Worm (Caenorhabditis elegans) whole organism, late embryonic: ENCODE results near the gene asns-2.
A peak's percentile ranks its signal among the peaks of the same experiment; 100 is the strongest.

Experiments
- C08G9.2 ChIP-seq: sonication (generic microtip); optimal IDR thresholded peaks from 2 replicates; lab custom pipeline; 2016; ENCODE audit warnings: mild to moderate bottlenecking, missing genetic modification characterization, moderate library complexity, missing compliant biosample characterization
- F13H6.1 ChIP-seq: sonication (generic microtip); optimal IDR thresholded peaks from 2 replicates; lab custom pipeline; 2016; ENCODE audit warnings: missing genetic modification characterization, missing compliant biosample characterization
- K02D7.2 ChIP-seq: sonication (generic microtip); optimal IDR thresholded peaks from 2 replicates; lab custom pipeline; 2017; ENCODE audit warnings: mild to moderate bottlenecking, missing genetic modification characterization, missing compliant biosample characterization
- K09A11.1 ChIP-seq: sonication (generic microtip); optimal IDR thresholded peaks from 2 replicates; lab custom pipeline; 2017; ENCODE audit warnings: antibody characterized with exemption, mild to moderate bottlenecking, missing genetic modification characterization, missing compliant biosample characterization; ENCODE audit not compliant: insufficient read depth
- T23F11.4 ChIP-seq: fragments of 200-800 bp; sonication (Bioruptor generic); optimal IDR thresholded peaks from 2 replicates; lab custom pipeline; 2018; ENCODE audit warnings: mild to moderate bottlenecking, missing genetic modification characterization, missing compliant biosample characterization
- Y22D7AL.16 ChIP-seq: sonication (generic microtip); optimal IDR thresholded peaks from 2 replicates; lab custom pipeline; 2016; ENCODE audit warnings: missing genetic modification characterization, missing compliant biosample characterization
- ahr-1 ChIP-seq: sonication (generic microtip); optimal IDR thresholded peaks from 2 replicates; lab custom pipeline; 2016; ENCODE audit warnings: missing genetic modification characterization, missing compliant biosample characterization
- ceh-14 ChIP-seq: sonication (generic microtip); optimal IDR thresholded peaks from 2 replicates; lab custom pipeline; 2016; ENCODE audit warnings: missing genotype, missing genetic modification characterization, missing compliant biosample characterization
- ceh-22 ChIP-seq: sonication (generic microtip); optimal IDR thresholded peaks from 2 replicates; lab custom pipeline; 2017; ENCODE audit warnings: missing biosample characterization, missing genetic modification characterization
- ceh-30 ChIP-seq: fragments of 150-350 bp; optimal IDR thresholded peaks from 2 replicates; lab custom pipeline; 2014; ENCODE audit warnings: missing biosample characterization, missing genetic modification characterization
- ceh-48 ChIP-seq: sonication (generic microtip); optimal IDR thresholded peaks from 2 replicates; lab custom pipeline; 2016; ENCODE audit warnings: missing genetic modification characterization, inconsistent platforms, missing compliant biosample characterization
- ceh-9 ChIP-seq: sonication (generic microtip); optimal IDR thresholded peaks from 2 replicates; lab custom pipeline; 2016; ENCODE audit warnings: mild to moderate bottlenecking, missing genetic modification characterization, inconsistent platforms, missing compliant biosample characterization
- elt-2 ChIP-seq: sonication (generic microtip); optimal IDR thresholded peaks from 2 replicates; lab custom pipeline; 2016; ENCODE audit warnings: missing genetic modification reagents, missing genetic modification characterization, missing compliant biosample characterization
- fax-1 ChIP-seq: sonication (generic microtip); optimal IDR thresholded peaks from 2 replicates; lab custom pipeline; 2016; ENCODE audit warnings: missing genotype, missing genetic modification characterization, missing compliant biosample characterization
- gmeb-2 ChIP-seq: sonication (generic microtip); optimal IDR thresholded peaks from 2 replicates; lab custom pipeline; 2016; ENCODE audit warnings: missing genetic modification characterization, inconsistent platforms, missing compliant biosample characterization
- hlh-13 ChIP-seq: fragments of 200-800 bp; sonication (Bioruptor generic); optimal IDR thresholded peaks from 2 replicates; lab custom pipeline; 2018; ENCODE audit warnings: mild to moderate bottlenecking, missing genetic modification characterization, missing compliant biosample characterization
- hlh-15 ChIP-seq: sonication (generic microtip); optimal IDR thresholded peaks from 2 replicates; lab custom pipeline; 2016; ENCODE audit warnings: missing genetic modification characterization, missing compliant biosample characterization
- hlh-6 ChIP-seq: sonication (generic microtip); optimal IDR thresholded peaks from 2 replicates; lab custom pipeline; 2016; ENCODE audit warnings: missing genotype, missing genetic modification characterization, missing compliant biosample characterization
- madf-2 ChIP-seq: sonication (generic microtip); optimal IDR thresholded peaks from 2 replicates; lab custom pipeline; 2017; ENCODE audit warnings: missing genetic modification characterization, missing compliant biosample characterization
- nhr-232 ChIP-seq: sonication (generic microtip); optimal IDR thresholded peaks from 2 replicates; lab custom pipeline; 2016; ENCODE audit warnings: missing genetic modification characterization, missing compliant biosample characterization
- npax-4 ChIP-seq: sonication (generic microtip); optimal IDR thresholded peaks from 2 replicates; lab custom pipeline; 2016; ENCODE audit warnings: missing genetic modification characterization, missing compliant biosample characterization
- odd-2 ChIP-seq: sonication (generic microtip); optimal IDR thresholded peaks from 2 replicates; lab custom pipeline; 2017; ENCODE audit warnings: antibody characterized with exemption, mild to moderate bottlenecking, missing genetic modification characterization, missing compliant biosample characterization
- pag-3 ChIP-seq: sonication (generic microtip); optimal IDR thresholded peaks from 2 replicates; lab custom pipeline; 2016; ENCODE audit warnings: missing compliant biosample characterization, missing genetic modification characterization, borderline replicate concordance
- pat-9 ChIP-seq: fragments of 200-800 bp; sonication (Bioruptor generic); optimal IDR thresholded peaks from 2 replicates; lab custom pipeline; 2018; ENCODE audit warnings: mild to moderate bottlenecking, missing genetic modification characterization, moderate library complexity, missing compliant biosample characterization
- pros-1 ChIP-seq: fragments of 150-350 bp; optimal IDR thresholded peaks from 2 replicates; lab custom pipeline; 2014; ENCODE audit warnings: missing biosample characterization, missing genetic modification reagents, missing genetic modification characterization
- ref-2 ChIP-seq: sonication (generic microtip); optimal IDR thresholded peaks from 2 replicates; lab custom pipeline; 2016; ENCODE audit warnings: missing genetic modification characterization, missing compliant biosample characterization
- rnt-1 ChIP-seq: sonication (generic microtip); optimal IDR thresholded peaks from 2 replicates; lab custom pipeline; 2016; ENCODE audit warnings: missing genetic modification characterization, missing compliant biosample characterization
- sdc-2 ChIP-seq: sonication (generic microtip); optimal IDR thresholded peaks from 2 replicates; lab custom pipeline; 2016; ENCODE audit warnings: missing genotype, missing genetic modification characterization, missing compliant biosample characterization
- syd-9 ChIP-seq: sonication (generic microtip); optimal IDR thresholded peaks from 2 replicates; lab custom pipeline; 2016; ENCODE audit warnings: mild to moderate bottlenecking, missing genetic modification characterization, moderate library complexity, missing compliant biosample characterization
- tbx-7 ChIP-seq: sonication (generic microtip); optimal IDR thresholded peaks from 2 replicates; lab custom pipeline; 2016; ENCODE audit warnings: missing genotype, missing genetic modification characterization, missing compliant biosample characterization
- ttx-3 ChIP-seq: sonication (generic microtip); optimal IDR thresholded peaks from 2 replicates; lab custom pipeline; 2016; ENCODE audit warnings: missing genetic modification reagents, missing genetic modification characterization, missing compliant biosample characterization
- unc-3 ChIP-seq, 2 experiments: fragments of 200-800 bp in 1 of 2; sonication (Bioruptor generic) in 1 of 2; sonication (generic microtip) in 1 of 2; conservative IDR thresholded peaks in 1 of 2; optimal IDR thresholded peaks in 1 of 2; 2 replicates each; pipeline versions ENCODE4 v1.3.6 to Lab custom; 2016 to 2022; ENCODE audit warnings: missing compliant biosample characterization in 2 of 2, missing genetic modification characterization in 2 of 2, missing genetic modification reagents in 1 of 2
- unc-42 ChIP-seq: sonication (generic microtip); optimal IDR thresholded peaks from 2 replicates; lab custom pipeline; 2016; ENCODE audit warnings: missing genotype, missing genetic modification characterization, missing compliant biosample characterization
- unc-55 ChIP-seq: sonication (generic microtip); optimal IDR thresholded peaks from 2 replicates; lab custom pipeline; 2017; ENCODE audit warnings: missing biosample characterization, missing genetic modification reagents, missing genetic modification characterization
- unc-86 ChIP-seq: sonication (generic microtip); optimal IDR thresholded peaks from 2 replicates; lab custom pipeline; 2016; ENCODE audit warnings: missing genetic modification characterization, missing compliant biosample characterization
- ztf-16 ChIP-seq: sonication (generic microtip); optimal IDR thresholded peaks from 2 replicates; lab custom pipeline; 2017; ENCODE audit warnings: missing genetic modification characterization, missing compliant biosample characterization

Gene asns-2

DNA sequence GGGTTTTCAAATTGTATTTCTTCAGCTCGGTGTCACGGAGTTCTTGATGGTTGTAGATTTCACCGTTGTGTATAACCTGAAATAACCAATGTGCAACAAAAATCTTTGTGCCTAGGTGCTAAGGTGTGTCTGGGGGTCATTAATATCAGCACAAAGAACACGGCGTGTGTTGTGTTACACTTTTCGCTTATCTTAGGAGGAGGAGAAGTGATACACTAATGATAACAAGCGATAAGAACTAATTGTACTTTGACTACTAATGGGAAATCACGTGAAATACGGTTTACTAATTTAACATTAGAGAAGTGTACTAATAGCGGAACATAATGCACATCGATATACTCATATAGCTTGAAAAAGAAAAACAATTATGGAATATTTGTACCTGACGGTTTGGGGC lies 532 bp downstream of the asns-2 start:
- TF ChIP-seq rnt-1 (tag; lab: Kevin White, UChicago) = no peak
- TF ChIP-seq pag-3 (tag; lab: Kevin White, UChicago) = no peak
- TF ChIP-seq Y22D7AL.16 (tag; lab: Kevin White, UChicago) = no peak
- peak; percentile 95 for TF ChIP-seq elt-2 (tag; lab: Kevin White, UChicago)
- TF ChIP-seq ztf-16 (tag; lab: Kevin White, UChicago) = no peak

DNA sequence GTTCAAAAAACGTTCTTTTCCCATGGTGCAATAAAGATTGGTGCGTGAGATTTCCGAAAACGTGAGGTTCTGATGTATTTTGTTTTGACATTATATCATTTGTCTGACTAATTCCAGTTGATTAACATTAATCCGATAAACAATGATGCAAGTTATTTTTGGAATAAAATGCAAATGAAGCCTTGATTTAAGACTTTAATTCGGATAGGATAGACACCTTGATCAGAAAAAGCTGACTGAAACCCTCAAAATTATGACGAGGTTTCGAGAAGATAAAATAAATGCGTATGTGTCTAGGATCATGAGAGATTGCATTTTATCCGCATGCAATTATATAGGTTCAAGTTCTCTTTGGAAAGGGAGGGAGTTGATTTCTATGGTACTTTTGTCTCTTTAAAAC lies 5.2 kb downstream of the asns-2 start:
- no peak for TF ChIP-seq hlh-6 (tag; lab: Kevin White, UChicago)
- no peak for TF ChIP-seq pag-3 (tag; lab: Kevin White, UChicago)
- no peak for TF ChIP-seq nhr-232 (tag; lab: Kevin White, UChicago)
- TF ChIP-seq pros-1 (tag; lab: Kevin White, UChicago) = no peak
- TF ChIP-seq unc-42 = no peak
- TF ChIP-seq rnt-1 (tag; lab: Kevin White, UChicago) = no peak
- TF ChIP-seq ztf-16 (tag; lab: Kevin White, UChicago) = no peak
- TF ChIP-seq ref-2 (tag; lab: Kevin White, UChicago) = no peak
- TF ChIP-seq unc-3 (GFP tag; conservative IDR thresholded peaks at IDR 0.05; lab: Robert Waterston, UW) = no peak
- no peak for TF ChIP-seq unc-3 (tag; optimal IDR thresholded peaks at IDR 0.05; lab: Kevin White, UChicago)
- TF ChIP-seq syd-9 (tag; lab: Kevin White, UChicago) = no peak
- TF ChIP-seq ceh-14 (tag; lab: Kevin White, UChicago) = no peak

DNA sequence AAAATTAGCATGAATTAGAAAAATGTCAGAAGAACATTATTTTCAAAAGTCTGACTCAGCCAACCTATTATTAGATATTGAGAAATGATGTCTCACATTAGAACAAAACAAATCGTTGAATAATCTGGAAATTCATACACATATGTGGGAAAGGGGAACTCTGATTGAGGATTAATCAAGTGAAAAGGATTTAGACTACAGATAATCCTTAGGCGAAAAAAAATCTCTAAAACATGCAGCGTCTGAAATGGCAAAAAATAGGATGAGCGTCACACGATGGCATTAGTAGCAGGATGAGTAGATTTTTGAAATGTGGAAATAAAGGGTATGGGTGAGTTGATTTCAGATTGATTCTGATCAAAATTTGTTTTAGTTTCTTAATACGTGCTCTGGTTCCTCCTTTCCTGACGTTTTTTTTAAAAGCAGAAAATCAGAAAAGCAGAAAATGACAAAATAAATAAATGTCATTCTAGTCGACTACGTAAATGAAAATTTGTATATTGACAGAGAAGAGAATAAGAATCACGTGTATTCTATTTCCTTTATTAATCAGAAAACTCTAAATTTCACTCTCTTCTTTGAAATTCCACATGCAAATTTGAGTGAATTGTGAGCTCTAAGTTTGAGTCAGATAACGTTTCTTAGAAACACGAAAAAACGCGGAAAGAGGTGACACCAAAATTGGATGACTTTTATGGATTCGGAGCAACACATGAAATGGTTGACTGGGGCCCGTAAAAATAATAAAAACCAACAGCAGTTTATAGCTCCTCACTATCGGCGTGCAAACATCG lies 6.4 kb downstream of the asns-2 start:
- no peak for TF ChIP-seq unc-3 (GFP tag; conservative IDR thresholded peaks at IDR 0.05; lab: Robert Waterston, UW)
- TF ChIP-seq unc-3 (tag; optimal IDR thresholded peaks at IDR 0.05; lab: Kevin White, UChicago) = no peak
- TF ChIP-seq F13H6.1 (tag; lab: Kevin White, UChicago) = no peak
- TF ChIP-seq C08G9.2 (tag; lab: Kevin White, UChicago) = no peak
- no peak for TF ChIP-seq tbx-7 (tag; lab: Kevin White, UChicago)
- TF ChIP-seq fax-1 (tag; lab: Kevin White, UChicago) = no peak
- no peak for TF ChIP-seq unc-55 (GFP tag; lab: Kevin White, UChicago)
- no peak for TF ChIP-seq Y22D7AL.16 (tag; lab: Kevin White, UChicago)
- TF ChIP-seq ttx-3 = no peak
- TF ChIP-seq ceh-30 (tag; lab: Kevin White, UChicago) = no peak
- TF ChIP-seq hlh-6 (tag; lab: Kevin White, UChicago) = no peak
- TF ChIP-seq ceh-48 (tag; lab: Kevin White, UChicago) = no peak
- TF ChIP-seq odd-2 (tag; lab: Kevin White, UChicago) = no peak
- no peak for TF ChIP-seq K02D7.2
- TF ChIP-seq hlh-13 (GFP tag; lab: Kevin White, UChicago) = no peak
- TF ChIP-seq hlh-15 (tag; lab: Kevin White, UChicago) = no peak
- no peak for TF ChIP-seq sdc-2
- TF ChIP-seq gmeb-2 (tag; lab: Kevin White, UChicago) = no peak
- TF ChIP-seq, all 69 proteins: peak for 0

DNA sequence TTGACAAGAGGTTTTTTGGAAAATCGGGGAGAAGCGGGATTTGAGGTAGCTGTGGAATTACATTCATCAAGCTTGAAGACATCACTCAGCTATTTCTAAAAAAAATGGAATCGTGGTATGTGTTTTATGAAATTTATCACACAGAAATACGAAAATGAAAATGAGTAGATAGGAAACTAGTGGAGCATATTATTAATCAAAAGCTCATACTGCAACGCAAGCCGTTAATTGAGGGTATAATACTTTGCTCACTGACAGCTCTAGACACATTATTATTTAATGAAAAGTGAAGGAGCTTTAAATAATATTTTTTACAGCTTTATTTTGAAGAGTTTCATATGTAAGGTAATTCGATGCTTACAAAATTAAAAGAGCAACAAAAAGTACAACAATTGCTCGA lies 7.8 kb downstream of the asns-2 start, which contains the start of gene M02D8.7:
Gene M02D8.7, minus strand, starts transcription at position 101 of the 400 bp plus-strand sequence.
- TF ChIP-seq pat-9 (tag; lab: Kevin White, UChicago) (no peak), ahr-1 (tag; lab: Kevin White, UChicago) (no peak), unc-86 (no peak), madf-2 (no peak), npax-4 (tag; lab: Kevin White, UChicago) (no peak), ceh-22 (tag; lab: Kevin White, UChicago) (no peak), T23F11.4 (GFP tag; lab: Kevin White, UChicago) (no peak), odd-2 (tag; lab: Kevin White, UChicago) (no peak), K02D7.2 (no peak), nhr-232 (tag; lab: Kevin White, UChicago) (no peak), ceh-9 (tag; lab: Kevin White, UChicago) (no peak), F13H6.1 (tag; lab: Kevin White, UChicago) (no peak), K09A11.1 (tag; lab: Kevin White, UChicago) (no peak), ttx-3 (no peak)
